Worm (Caenorhabditis elegans): ENCODE measurements around the gene unc-18.

- TF ChIP-seq elt-1 (tag; optimal IDR thresholded peaks at IDR 0.05; ENCODE audit: borderline replicate concordance, insufficient read depth) (no peak), ham-2 (GFP tag; optimal IDR thresholded peaks at IDR 0.05) (no peak), unc-62 (GFP tag; optimal IDR thresholded peaks at IDR 0.05) (no peak), nhr-76 (tag; optimal IDR thresholded peaks at IDR 0.05) (no peak), M03D4.4 (tag; optimal IDR thresholded peaks at IDR 0.05) (no peak), pha-4 (tag; optimal IDR thresholded peaks at IDR 0.05) (no peak), nhr-12 (tag; optimal IDR thresholded peaks at IDR 0.05) (no peak)
These were observed 27.2 kb upstream of the unc-18 start for ce11 chrX:7655469-7656003.

Measured in whole organism, mixed stage, embryonic.